Fruit fly (Drosophila melanogaster) whole organism, adult: ENCODE measurements around the gene CG11779.

Source experiments
- CG11617 ChIP-seq: fragments of 200-800 bp; sonication (Bioruptor generic); optimal IDR thresholded peaks from 2 replicates; lab custom pipeline; 2017; ENCODE audit warnings: mild to moderate bottlenecking, missing biosample characterization, missing genetic modification reagents, missing genetic modification characterization
- CG14711 ChIP-seq: fragments of 200-800 bp; sonication (Bioruptor generic); optimal IDR thresholded peaks from 2 replicates; lab custom pipeline; 2018; ENCODE audit warnings: missing biosample characterization, mild to moderate bottlenecking, missing genetic modification characterization, moderate library complexity
- CG1620 ChIP-seq: fragments of 200-800 bp; sonication (Bioruptor generic); optimal IDR thresholded peaks from 2 replicates; lab custom pipeline; 2016; ENCODE audit warnings: missing biosample characterization, missing genetic modification characterization
- CG33017 ChIP-seq: fragments of 200-800 bp; sonication (Bioruptor generic); optimal IDR thresholded peaks from 2 replicates; lab custom pipeline; 2018; ENCODE audit warnings: missing biosample characterization, mild to moderate bottlenecking, missing genetic modification characterization, moderate library complexity
- CG5204 ChIP-seq: fragments of 200-800 bp; sonication (Bioruptor generic); optimal IDR thresholded peaks from 2 replicates; lab custom pipeline; 2016; ENCODE audit warnings: missing biosample characterization, missing genetic modification characterization
- CG7101 ChIP-seq: fragments of 200-800 bp; sonication (Bioruptor generic); optimal IDR thresholded peaks from 2 replicates; lab custom pipeline; 2018; ENCODE audit warnings: missing biosample characterization, mild to moderate bottlenecking, missing genetic modification characterization, moderate library complexity
- Clk ChIP-seq: fragments of 200-800 bp; sonication (Bioruptor generic); optimal IDR thresholded peaks from 2 replicates; lab custom pipeline; 2017; ENCODE audit warnings: missing biosample characterization, missing genetic modification characterization
- Crg-1 ChIP-seq: fragments of 200-800 bp; sonication (Bioruptor generic); optimal IDR thresholded peaks from 2 replicates; lab custom pipeline; 2016; ENCODE audit warnings: missing biosample characterization, missing genetic modification characterization
- Hr96 ChIP-seq: fragments of 200-800 bp; sonication (Bioruptor generic); optimal IDR thresholded peaks from 2 replicates; lab custom pipeline; 2016; ENCODE audit warnings: missing biosample characterization, missing genetic modification characterization
- Mnt ChIP-seq: fragments of 200-800 bp; sonication (Bioruptor generic); optimal IDR thresholded peaks from 2 replicates; lab custom pipeline; 2016; ENCODE audit warnings: missing biosample characterization, mild to moderate bottlenecking, missing genetic modification characterization
- bab1 ChIP-seq: fragments of 200-800 bp; sonication (Bioruptor generic); optimal IDR thresholded peaks from 3 replicates; lab custom pipeline; 2019; ENCODE audit warnings: missing biosample characterization, mild to moderate bottlenecking, missing genetic modification characterization, moderate library complexity
- cic ChIP-seq: fragments of 200-800 bp; sonication (Bioruptor generic); optimal IDR thresholded peaks from 2 replicates; lab custom pipeline; 2017; ENCODE audit warnings: missing biosample characterization, mild to moderate bottlenecking, missing genetic modification characterization, moderate library complexity
- cnc ChIP-seq, 2 experiments: fragments of >200 bp; optimal IDR thresholded peaks; 2 replicates each; lab custom pipeline; 2017
- ovo ChIP-seq: fragments of 200-800 bp; sonication (Bioruptor generic); optimal IDR thresholded peaks from 2 replicates; lab custom pipeline; 2016; ENCODE audit warnings: missing biosample characterization, missing genetic modification characterization
- pad ChIP-seq: fragments of 200-800 bp; sonication (Bioruptor generic); optimal IDR thresholded peaks from 3 replicates; lab custom pipeline; 2017; ENCODE audit warnings: missing biosample characterization, missing genetic modification characterization, mild to moderate bottlenecking, moderate library complexity, missing genetic modification reagents
- tj ChIP-seq: fragments of 200-800 bp; sonication (Bioruptor generic); optimal IDR thresholded peaks from 3 replicates; lab custom pipeline; 2017; ENCODE audit warnings: missing biosample characterization, mild to moderate bottlenecking, missing genetic modification characterization, moderate library complexity

Gene CG11779

DNA sequence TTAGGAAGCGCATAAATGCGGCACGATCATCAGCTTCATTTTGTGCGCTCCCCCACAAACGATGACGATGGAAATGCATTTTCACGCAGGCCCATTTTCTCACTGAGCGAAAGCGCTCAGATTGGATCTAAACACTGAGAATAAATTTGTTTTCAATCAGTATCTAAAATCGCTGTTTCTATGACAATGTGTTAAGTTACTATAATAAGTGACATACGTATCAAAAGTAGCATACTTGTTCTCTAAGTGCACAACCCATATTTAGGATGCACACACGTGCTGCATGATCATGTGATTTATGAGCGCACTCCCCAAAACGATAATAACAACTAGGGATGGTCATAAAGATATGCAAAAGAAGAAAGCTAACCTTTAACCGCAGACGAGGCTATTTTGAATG, 51.6 kb downstream of the CG11779 start:
- TF ChIP-seq CG14711 = no peak
- no peak for TF ChIP-seq tj

DNA sequence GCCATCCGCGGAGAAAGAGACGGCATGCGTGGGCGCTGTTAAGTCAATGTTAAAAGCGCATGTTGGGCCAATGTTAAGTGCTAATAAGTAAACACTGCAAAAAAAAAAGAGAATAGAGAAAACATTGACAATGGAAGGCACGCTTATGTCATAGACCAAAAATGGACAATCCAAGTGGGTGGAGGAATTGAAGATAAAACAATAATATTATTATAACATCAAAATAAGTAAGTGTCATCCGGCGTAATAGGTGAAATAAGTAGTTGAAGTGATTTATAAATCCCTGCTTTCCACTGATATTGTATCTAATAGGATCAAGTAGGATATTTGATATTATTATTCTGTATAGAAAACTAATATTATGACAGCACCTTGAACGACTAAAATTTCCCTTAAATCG, 52.6 kb downstream of the CG11779 start:
- TF ChIP-seq Mnt (GFP tag; lab: Kevin White, UChicago) (no peak), CG11617 (no peak), CG5204 (GFP tag; lab: Kevin White, UChicago) (no peak)

DNA sequence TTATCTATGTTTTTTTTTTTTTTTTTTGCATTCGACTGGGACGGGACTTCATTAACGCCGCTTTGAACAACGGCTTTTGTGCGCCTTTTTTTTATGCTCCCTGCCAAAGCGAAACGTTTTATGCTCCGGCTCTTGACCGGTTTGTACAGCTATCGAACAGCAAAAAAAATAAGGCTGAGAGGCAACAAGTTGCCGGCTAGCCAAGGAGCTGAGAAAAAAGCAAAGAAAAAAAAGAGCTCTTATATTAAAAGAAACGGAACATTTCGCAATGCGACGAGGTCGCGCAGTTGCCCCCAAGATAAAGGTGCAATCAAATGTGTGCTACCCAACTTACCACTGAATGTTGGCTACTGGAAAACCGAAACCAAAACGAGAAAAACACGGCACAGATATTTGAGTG, 53.2 kb downstream of the CG11779 start:
- TF ChIP-seq Clk (GFP tag; lab: Kevin White, UChicago) = no peak
- no peak for TF ChIP-seq CG33017 (tag; lab: Kevin White, UChicago)
- no peak for TF ChIP-seq cic (GFP tag; lab: Kevin White, UChicago)
- no peak for TF ChIP-seq Crg-1 (GFP tag; lab: Kevin White, UChicago)

DNA sequence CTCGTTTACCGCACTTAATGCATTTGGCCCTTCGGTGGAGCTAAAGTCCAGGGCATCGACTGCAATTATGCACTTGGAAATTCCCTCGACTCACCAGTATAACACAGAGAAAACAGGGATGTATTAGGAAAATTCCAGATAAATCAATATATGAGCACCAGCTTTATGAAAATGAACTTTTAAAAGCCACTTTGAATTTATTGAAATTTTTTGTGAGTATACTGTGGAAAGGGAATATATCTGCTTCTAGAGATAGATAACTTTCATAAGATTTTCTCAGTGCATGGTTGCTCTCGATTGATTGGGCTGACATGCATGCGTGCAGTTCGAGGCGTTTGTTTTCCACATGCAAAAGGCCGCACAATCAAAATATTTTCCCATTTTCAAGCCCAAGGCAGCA, 53.9 kb downstream of the CG11779 start:
- TF ChIP-seq CG7101 (no peak), Mnt (GFP tag; lab: Kevin White, UChicago) (no peak), ovo (GFP tag; lab: Kevin White, UChicago) (no peak), CG14711 (no peak), CG5204 (GFP tag; lab: Kevin White, UChicago) (no peak)

DNA sequence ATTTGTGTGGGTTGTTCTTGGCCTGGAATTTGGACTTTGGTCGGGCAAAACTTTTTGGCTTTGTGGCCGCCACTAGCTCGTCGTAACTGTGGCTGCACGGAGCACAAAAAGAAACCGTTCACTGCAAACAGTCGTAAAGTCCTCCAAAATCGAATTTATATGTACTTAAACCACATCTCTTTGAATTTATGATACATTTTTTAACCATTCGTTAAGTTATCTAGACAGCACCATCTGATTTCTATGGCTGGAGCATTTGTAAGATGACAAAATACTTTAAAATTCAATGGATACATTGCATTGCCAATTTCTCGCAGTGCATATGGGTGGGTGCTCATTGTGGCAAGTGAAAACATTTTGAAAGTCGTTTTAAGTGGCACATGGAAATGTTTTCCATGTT, 55.6 kb downstream of the CG11779 start:
- TF ChIP-seq ovo (GFP tag; lab: Kevin White, UChicago) = no peak
- no peak for TF ChIP-seq CG14711
- no peak for TF ChIP-seq cnc (optimal IDR thresholded peaks at IDR 0.05; lab: Kevin White, UChicago)
- no peak for TF ChIP-seq tj
- no peak for TF ChIP-seq Hr96 (GFP tag; lab: Kevin White, UChicago)
- no peak for TF ChIP-seq CG1620
- no peak for TF ChIP-seq Mnt (GFP tag; lab: Kevin White, UChicago)
- no peak for TF ChIP-seq CG5204 (GFP tag; lab: Kevin White, UChicago)
- no peak for TF ChIP-seq pad (GFP tag; lab: Kevin White, UChicago)
- no peak for TF ChIP-seq CG7101
- TF ChIP-seq bab1 (GFP tag; lab: Kevin White, UChicago) = no peak
- no peak for TF ChIP-seq CG11617
- no peak for TF ChIP-seq cic (GFP tag; lab: Kevin White, UChicago)
- TF ChIP-seq Crg-1 (GFP tag; lab: Kevin White, UChicago) = no peak
- TF ChIP-seq CG33017 (tag; lab: Kevin White, UChicago) = no peak
